Worm (Caenorhabditis elegans): ENCODE measurements around the gene C13A2.5.

C13A2.5 gene

ce11 chrV:7264042-7264441, 11.5 kb upstream of the C13A2.5 start, which contains the start of gene C13A2.9:
Gene C13A2.9, minus strand, starts transcription at chrV:7264142.
- no peak for TF ChIP-seq madf-9 (GFP tag; conservative IDR thresholded peaks at IDR 0.05)
- TF ChIP-seq cey-2 (tag; optimal IDR thresholded peaks at IDR 0.05; ENCODE audit: borderline replicate concordance, insufficient read depth), result no peak
- TF ChIP-seq lin-29 (GFP tag; IDR thresholded peaks at IDR 0.05), result no peak

DNA sequence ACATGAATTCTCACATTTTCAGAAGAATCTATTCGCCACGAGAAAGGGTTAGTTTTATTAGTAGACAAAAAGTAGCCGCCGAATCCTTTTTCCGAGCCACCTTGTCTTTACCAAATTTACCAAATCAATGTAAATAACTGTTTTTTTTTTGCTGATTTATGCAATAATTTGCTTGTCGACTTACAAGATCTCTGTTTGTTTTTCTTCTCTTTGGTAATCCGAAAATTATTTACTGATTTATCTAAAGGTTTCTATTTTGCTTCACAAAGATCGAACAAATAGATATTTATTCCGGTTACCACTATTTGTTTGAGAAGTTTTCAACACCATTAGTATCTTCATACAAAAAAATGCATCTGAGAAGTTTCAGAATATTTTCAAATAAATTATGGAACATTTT, 9.6 kb upstream of the C13A2.5 start, which contains the start of gene C13A2.7:
Gene C13A2.7 (plus strand): TSS at position 301 of the 400 bp plus-strand sequence.
- no peak for TF ChIP-seq mdt-29 (GFP tag; IDR thresholded peaks at IDR 0.05)
- TF ChIP-seq lir-3 (tag; optimal IDR thresholded peaks at IDR 0.05), result no peak
- TF ChIP-seq nhr-76 (tag; optimal IDR thresholded peaks at IDR 0.05), result no peak
- no peak for TF ChIP-seq nhr-41 (GFP tag; IDR thresholded peaks at IDR 0.05)
- TF ChIP-seq Y5F2A.4 (GFP tag; optimal IDR thresholded peaks at IDR 0.05), result no peak
- TF ChIP-seq dve-1 (tag; optimal IDR thresholded peaks at IDR 0.05; ENCODE audit: insufficient read depth), result no peak
- TF ChIP-seq arid-1 (GFP tag; conservative IDR thresholded peaks at IDR 0.05), result no peak
- no peak for TF ChIP-seq mes-2 (tag; optimal IDR thresholded peaks at IDR 0.05; ENCODE audit: poor library complexity, severe bottlenecking)
- no peak for TF ChIP-seq nhr-11 (tag; optimal IDR thresholded peaks at IDR 0.05)
- no peak for TF ChIP-seq ceh-32 (tag; optimal IDR thresholded peaks at IDR 0.05; ENCODE audit: poor library complexity)

DNA sequence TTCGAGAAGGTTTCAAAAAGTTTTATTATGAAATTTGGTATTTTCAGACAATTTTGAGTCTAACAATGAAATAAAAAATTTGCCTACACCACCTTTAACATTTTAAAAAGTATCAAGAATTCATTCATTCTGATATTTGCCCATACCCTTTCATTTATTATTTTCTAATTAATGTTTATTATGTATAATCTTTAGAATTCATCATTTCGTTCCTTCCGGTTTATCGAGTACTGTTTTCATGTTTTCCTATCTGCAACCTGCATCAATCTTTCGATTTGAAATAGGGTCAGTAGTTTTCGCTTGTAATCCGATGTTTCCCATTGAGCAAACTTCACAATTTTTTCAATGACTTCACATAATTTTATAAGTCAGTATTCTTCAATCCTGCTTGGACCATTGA, 6.2 kb upstream of the C13A2.5 start, which contains the start of gene C13A2.6:
Gene C13A2.6 (plus strand): TSS at position 301 of the 400 bp plus-strand sequence.
- TF ChIP-seq zip-11 (GFP tag; IDR thresholded peaks at IDR 0.05) (no peak), tra-1 (GFP tag; IDR thresholded peaks at IDR 0.05) (no peak), snpc-1.2 (GFP tag; IDR thresholded peaks at IDR 0.05) (no peak), aly-2 (tag; optimal IDR thresholded peaks at IDR 0.05) (no peak), zfp-3 (GFP tag; conservative IDR thresholded peaks at IDR 0.05) (no peak), F26F4.8 (GFP tag; conservative IDR thresholded peaks at IDR 0.05) (no peak), nhr-11 (tag; optimal IDR thresholded peaks at IDR 0.05) (no peak), daf-19 (GFP tag; conservative IDR thresholded peaks at IDR 0.05) (no peak), nhr-76 (tag; optimal IDR thresholded peaks at IDR 0.05) (no peak), snpc-4 (tag; optimal IDR thresholded peaks at IDR 0.05) (no peak), fkh-10 (GFP tag; optimal IDR thresholded peaks at IDR 0.05) (no peak), vab-7 (GFP tag; IDR thresholded peaks at IDR 0.05) (no peak), arid-1 (GFP tag; conservative IDR thresholded peaks at IDR 0.05) (no peak), dmd-8 (GFP tag; IDR thresholded peaks at IDR 0.05) (no peak), mes-2 (tag; optimal IDR thresholded peaks at IDR 0.05; ENCODE audit: poor library complexity, severe bottlenecking) (no peak)

DNA sequence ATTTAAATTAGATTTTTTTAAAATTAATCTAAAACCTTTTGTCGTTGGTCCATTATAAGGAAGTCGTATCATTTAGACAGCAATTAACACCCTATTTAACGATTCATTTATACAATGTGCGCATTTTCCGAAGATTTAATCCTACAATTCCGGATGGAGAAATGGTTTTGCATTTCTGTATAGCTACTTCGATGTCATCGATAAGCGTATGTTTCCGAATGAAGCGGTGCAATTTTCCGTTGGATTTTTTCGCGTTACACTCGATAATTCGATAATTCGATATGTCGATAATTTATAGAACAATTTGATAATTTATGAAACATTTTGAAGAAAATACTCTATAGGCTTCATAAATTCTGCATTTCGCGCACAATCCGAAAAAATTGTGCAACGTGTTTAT, 599 bp upstream of the C13A2.5 start, which contains the start of gene C13A2.10:
Gene C13A2.10 (minus strand): TSS at position 101 of the 400 bp plus-strand sequence.
- TF ChIP-seq lim-7 (GFP tag; IDR thresholded peaks at IDR 0.05) (no peak), snpc-1.2 (GFP tag; IDR thresholded peaks at IDR 0.05) (no peak), mxl-2 (GFP tag; conservative IDR thresholded peaks at IDR 0.05) (no peak), D1046.2 (GFP tag; IDR thresholded peaks at IDR 0.05) (no peak), zfp-2 (tag; optimal IDR thresholded peaks at IDR 0.05) (no peak), tag-97 (GFP tag; IDR thresholded peaks at IDR 0.05) (no peak), ceh-62 (tag; optimal IDR thresholded peaks at IDR 0.05) (no peak), pha-4 (GFP tag; IDR thresholded peaks at IDR 0.05) (no peak), pha-4 (tag; optimal IDR thresholded peaks at IDR 0.05) (no peak), aha-1 (tag) (no peak), lin-13 (GFP tag; optimal IDR thresholded peaks at IDR 0.05) (no peak), set-16 (GFP tag; IDR thresholded peaks at IDR 0.05) (no peak), rbr-2 (tag; optimal IDR thresholded peaks at IDR 0.05) (no peak)
